Fruit fly (Drosophila melanogaster) whole organism, pupa: Measurements from ENCODE around the gene CG1024.

Experiments
- CG10348 ChIP-seq: fragments of 200-800 bp; sonication (Bioruptor generic); IDR thresholded peaks from 2 replicates; pipeline ENCODE4 v1.3.6; 2022; ENCODE audit warnings: missing biosample characterization, missing genetic modification characterization
- CG12605 ChIP-seq: fragments of 200-800 bp; sonication (Bioruptor generic); IDR thresholded peaks from 2 replicates; pipeline ENCODE4 v1.3.6; 2022; ENCODE audit warnings: missing biosample characterization, missing genetic modification characterization
- CG14655 ChIP-seq: fragments of 200-800 bp; sonication (Bioruptor generic); optimal IDR thresholded peaks from 3 replicates; lab custom pipeline; 2017; ENCODE audit warnings: mild to moderate bottlenecking, missing biosample characterization, missing genetic modification reagents, missing genetic modification characterization
- CG4496 ChIP-seq: fragments of 200-800 bp; sonication (Bioruptor generic); IDR thresholded peaks from 3 replicates; pipeline ENCODE4 v1.3.6; 2022; ENCODE audit warnings: missing biosample characterization, missing genetic modification characterization
- Ets98B ChIP-seq: fragments of 200-800 bp; sonication (Bioruptor generic); IDR thresholded peaks from 2 replicates; pipeline ENCODE4 v1.3.6; 2022; ENCODE audit warnings: missing biosample characterization, missing genetic modification characterization

DNA sequence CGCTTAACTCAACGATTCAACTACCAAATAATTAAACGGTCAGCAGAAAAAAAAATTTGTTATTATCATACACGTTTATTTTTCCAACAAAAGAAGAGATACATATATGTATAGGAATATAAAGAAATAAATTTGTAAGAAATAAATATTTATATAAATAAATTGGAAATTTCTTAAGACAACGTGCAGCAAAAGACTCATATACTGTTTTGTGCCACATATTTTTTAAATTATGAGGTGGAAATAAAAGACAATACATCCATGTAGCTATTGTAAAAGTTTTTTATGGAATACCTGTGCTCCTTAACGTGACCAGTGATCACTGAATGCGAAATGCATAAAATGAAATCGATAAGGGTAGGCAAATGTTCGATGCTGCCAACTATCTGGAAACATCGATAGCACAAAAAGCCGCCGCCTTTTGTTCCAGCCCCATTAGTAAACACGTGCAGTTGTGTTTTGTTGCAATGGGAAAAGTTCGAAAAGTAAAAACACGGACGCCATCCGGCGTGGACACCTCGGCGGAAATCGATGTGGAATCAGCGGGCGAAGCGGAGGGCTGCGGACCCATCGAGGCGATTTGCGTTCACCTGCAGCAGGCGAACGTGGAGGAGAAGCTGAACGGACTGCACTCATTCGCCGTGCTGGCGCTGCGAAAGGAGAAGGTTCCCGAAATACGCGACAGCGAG is 11.4 kb downstream of the CG1024 start, which contains the start of gene CG10286:
- TF ChIP-seq Ets98B (GFP tag; lab: Robert Waterston, UW): no peak
- no peak for TF ChIP-seq CG4496 (GFP tag; lab: Robert Waterston, UW)
- no peak for TF ChIP-seq CG14655 (GFP tag; lab: Kevin White, UChicago)
- TF ChIP-seq CG10348 (GFP tag; lab: Robert Waterston, UW): no peak
- TF ChIP-seq CG12605 (GFP tag; lab: Robert Waterston, UW): no peak
